Fruit fly (Drosophila melanogaster): ENCODE data around the gene CG34450.

DNA sequence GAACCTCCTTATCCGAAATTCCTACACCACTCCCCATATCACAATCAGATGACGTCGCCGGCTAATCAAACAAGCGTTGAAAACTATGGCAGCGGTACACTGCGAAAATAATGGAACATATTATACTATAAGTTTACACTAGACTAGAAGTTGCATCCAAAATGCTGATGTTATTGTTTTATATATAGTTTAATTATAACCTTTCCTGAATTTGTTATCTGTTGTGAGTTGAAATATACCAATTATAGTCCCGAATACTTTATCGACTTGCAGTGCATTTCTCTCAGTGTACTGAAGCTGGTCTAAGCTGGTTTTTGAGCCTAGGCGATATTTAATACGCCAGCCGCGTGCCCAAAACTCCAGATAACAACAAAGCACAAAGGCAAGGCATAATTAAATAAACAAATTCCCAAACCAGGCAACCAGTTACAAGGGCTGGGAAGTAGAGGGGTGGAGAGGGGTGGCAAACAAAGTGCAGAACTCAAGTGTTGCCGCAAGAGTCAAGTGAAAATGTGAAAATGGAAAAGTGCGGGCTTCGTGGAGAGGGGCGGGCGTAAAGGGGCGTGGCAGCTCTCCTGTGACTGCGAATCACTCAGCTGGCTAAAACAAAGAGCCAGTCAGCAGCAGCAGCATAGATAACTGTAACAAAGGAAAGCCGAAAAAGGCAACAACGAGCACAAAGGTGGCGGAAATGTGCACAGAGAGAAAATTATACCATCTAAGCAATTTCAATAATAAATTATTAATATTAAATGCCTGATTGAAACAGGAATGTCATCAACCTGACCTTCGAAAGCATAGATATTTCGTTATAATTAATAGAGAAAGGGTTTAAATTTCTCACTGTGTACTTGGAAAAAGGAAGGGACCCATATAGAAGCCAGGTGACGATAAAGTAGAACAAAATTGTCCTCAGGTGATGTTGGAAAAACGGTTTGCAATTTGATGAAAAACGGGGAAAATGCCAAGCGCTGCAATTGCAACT, 22.1 kb upstream of the CG34450 start:
- TF ChIP-seq pad (GFP tag; optimal IDR thresholded peaks at IDR 0.05) (peak; percentile 20), Clk (GFP tag; optimal IDR thresholded peaks at IDR 0.05) (no peak), toe (GFP tag; optimal IDR thresholded peaks at IDR 0.05) (peak; percentile 25), CG14711 (tag; optimal IDR thresholded peaks at IDR 0.05) (peak; percentile 60), CG33017 (tag; optimal IDR thresholded peaks at IDR 0.05) (peak; percentile 45), kay (GFP tag; ENCODE audit: borderline replicate concordance) (no peak)

All from whole organism, adult.